Fruit fly (Drosophila melanogaster): ENCODE data around the gene neo.

dm6 chr3R:29778139-29778984, 40.6 kb upstream of the neo start:
- TF ChIP-seq CG7101 (tag; optimal IDR thresholded peaks at IDR 0.05) (no peak), Mnt (GFP tag; optimal IDR thresholded peaks at IDR 0.05) (no peak)
